Fruit fly (Drosophila melanogaster) whole organism, embryonic: ENCODE measurements around the gene Dbp73D.

ENCODE experiments used
- Bdp1 ChIP-seq: fragments of 200-800 bp; sonication (Bioruptor generic); optimal IDR thresholded peaks from 3 replicates; lab custom pipeline; 2016; ENCODE audit warnings: missing biosample characterization, missing genetic modification characterization
- CG10147 ChIP-seq: fragments of 200-800 bp; sonication (Bioruptor generic); optimal IDR thresholded peaks from 2 replicates; lab custom pipeline; 2019; ENCODE audit warnings: missing biosample characterization, mild to moderate bottlenecking, missing genetic modification characterization, moderate library complexity
- CG12155 ChIP-seq: fragments of 200-800 bp; sonication (Bioruptor generic); optimal IDR thresholded peaks from 3 replicates; lab custom pipeline; 2016; ENCODE audit warnings: missing biosample characterization, missing genetic modification characterization
- CG13287 ChIP-seq: fragments of 200-800 bp; sonication (Bioruptor generic); IDR thresholded peaks from 2 replicates; pipeline ENCODE4 v1.3.6; 2022; ENCODE audit warnings: missing biosample characterization, missing genetic modification characterization; ENCODE audit not compliant: partially characterized antibody
- CG15514 ChIP-seq: fragments of 200-800 bp; sonication (Bioruptor generic); optimal IDR thresholded peaks from 3 replicates; lab custom pipeline; 2017; ENCODE audit warnings: missing biosample characterization, missing genetic modification characterization, mild to moderate bottlenecking, moderate library complexity, missing genetic modification reagents
- CG16779 ChIP-seq: fragments of 200-800 bp; sonication (Bioruptor generic); IDR thresholded peaks from 2 replicates; pipeline ENCODE4 v1.3.6; 2022; ENCODE audit warnings: missing biosample characterization, missing genetic modification characterization
- CG17186 ChIP-seq: fragments of 200-800 bp; sonication (Bioruptor generic); optimal IDR thresholded peaks from 3 replicates; lab custom pipeline; 2017; ENCODE audit warnings: missing biosample characterization, missing genetic modification reagents, missing genetic modification characterization
- CG18262 ChIP-seq: fragments of 200-800 bp; optimal IDR thresholded peaks from 3 replicates; lab custom pipeline; 2019; ENCODE audit warnings: missing biosample characterization, mild to moderate bottlenecking, missing genetic modification characterization, moderate library complexity
- CG18476 ChIP-seq: fragments of 200-800 bp; sonication (Bioruptor generic); optimal IDR thresholded peaks from 2 replicates; lab custom pipeline; 2016; ENCODE audit warnings: missing biosample characterization, mild to moderate bottlenecking, missing genetic modification characterization
- CG18764 ChIP-seq: fragments of 200-800 bp; sonication (Bioruptor generic); optimal IDR thresholded peaks from 3 replicates; lab custom pipeline; 2016; ENCODE audit warnings: missing biosample characterization, missing genetic modification characterization
- CG5953 ChIP-seq: fragments of 200-800 bp; sonication (Bioruptor generic); IDR thresholded peaks from 2 replicates; pipeline ENCODE4 v1.3.6; 2022; ENCODE audit warnings: missing biosample characterization, missing genetic modification characterization
- CG9437 ChIP-seq: fragments of 200-800 bp; sonication (Bioruptor generic); optimal IDR thresholded peaks from 2 replicates; lab custom pipeline; 2018; ENCODE audit warnings: missing biosample characterization, mild to moderate bottlenecking, missing genetic modification characterization
- CTCF ChIP-seq: fragments of 200-800 bp; sonication (Bioruptor generic); optimal IDR thresholded peaks from 2 replicates; lab custom pipeline; 2017; ENCODE audit warnings: missing biosample characterization, mild to moderate bottlenecking, missing genetic modification characterization, moderate library complexity
- D ChIP-seq, 2 experiments: fragments of 200-800 bp in 1 of 2; fragments of >200 bp in 1 of 2; sonication (Bioruptor generic) in 1 of 2; optimal IDR thresholded peaks; 2 replicates in 1 of 2; 3 replicates in 1 of 2; lab custom pipeline; 2017; ENCODE audit warnings: mild to moderate bottlenecking in 1 of 2, missing biosample characterization in 1 of 2, missing genetic modification characterization in 1 of 2, missing genetic modification reagents in 1 of 2
- Dfd ChIP-seq, 2 experiments: fragments of >200 bp; optimal IDR thresholded peaks; 2 replicates each; lab custom pipeline; 2017; ENCODE audit warnings: missing biosample characterization in 2 of 2, missing genetic modification characterization in 2 of 2
- Dip2 ChIP-seq: fragments of 200-800 bp; sonication (Bioruptor generic); IDR thresholded peaks from 2 replicates; pipeline ENCODE4 v1.3.6; 2022; ENCODE audit warnings: missing biosample characterization, missing genetic modification characterization
- Dp ChIP-seq: fragments of 200-800 bp; sonication (Bioruptor generic); optimal IDR thresholded peaks from 2 replicates; lab custom pipeline; 2018; ENCODE audit warnings: missing biosample characterization, mild to moderate bottlenecking, missing genetic modification characterization, moderate library complexity
- GATAe ChIP-seq: fragments of 200-800 bp; sonication (Bioruptor generic); conservative IDR thresholded peaks from 2 replicates; pipeline ENCODE4 v1.3.6; 2022; ENCODE audit warnings: missing biosample characterization, missing genetic modification characterization
- Jarid2 ChIP-seq: fragments of 200-800 bp; sonication (Bioruptor generic); optimal IDR thresholded peaks from 3 replicates; lab custom pipeline; 2017; ENCODE audit warnings: mild to moderate bottlenecking, missing biosample characterization, missing genetic modification reagents, missing genetic modification characterization
- NC2α ChIP-seq: fragments of 200-800 bp; sonication (Bioruptor generic); optimal IDR thresholded peaks from 2 replicates; lab custom pipeline; 2016; ENCODE audit warnings: missing biosample characterization, missing genetic modification characterization
- Optix ChIP-seq: fragments of 200-800 bp; sonication (Bioruptor generic); IDR thresholded peaks from 3 replicates; pipeline ENCODE4 v1.3.6; 2022; ENCODE audit warnings: missing biosample characterization, missing genetic modification characterization
- Pdp1 ChIP-seq, 2 experiments: fragments of 200-800 bp; sonication (Bioruptor generic); optimal IDR thresholded peaks; 3 replicates each; lab custom pipeline; 2016; ENCODE audit warnings: missing biosample characterization in 2 of 2, missing genetic modification characterization in 2 of 2, mild to moderate bottlenecking in 1 of 2, moderate library complexity in 1 of 2
- Sox100B ChIP-seq: fragments of 200-800 bp; sonication (Bioruptor generic); optimal IDR thresholded peaks from 3 replicates; lab custom pipeline; 2018; ENCODE audit warnings: missing biosample characterization, mild to moderate bottlenecking, missing genetic modification characterization
- Vsx1 ChIP-seq: fragments of 200-800 bp; sonication (Bioruptor generic); optimal IDR thresholded peaks from 2 replicates; lab custom pipeline; 2017; ENCODE audit warnings: missing biosample characterization, mild to moderate bottlenecking, missing genetic modification characterization, missing genetic modification reagents
- Xbp1 ChIP-seq: fragments of 200-800 bp; sonication (Bioruptor generic); optimal IDR thresholded peaks from 3 replicates; lab custom pipeline; 2016; ENCODE audit warnings: missing biosample characterization, mild to moderate bottlenecking, missing genetic modification characterization
- abd-A ChIP-seq: fragments of 200-800 bp; sonication (Bioruptor generic); optimal IDR thresholded peaks from 3 replicates; lab custom pipeline; 2019; ENCODE audit warnings: missing biosample characterization, mild to moderate bottlenecking, missing genetic modification characterization, moderate library complexity
- bbx ChIP-seq: fragments of 200-800 bp; sonication (Bioruptor generic); IDR thresholded peaks from 2 replicates; pipeline ENCODE4 v1.3.6; 2022; ENCODE audit warnings: missing biosample characterization, missing genetic modification characterization; ENCODE audit not compliant: partially characterized antibody
- bigmax ChIP-seq: fragments of 200-800 bp; sonication (Bioruptor generic); optimal IDR thresholded peaks from 2 replicates; lab custom pipeline; 2018; ENCODE audit warnings: missing biosample characterization, mild to moderate bottlenecking, missing genetic modification characterization
- cas ChIP-seq: fragments of 200-800 bp; sonication (Bioruptor generic); IDR thresholded peaks from 2 replicates; pipeline ENCODE4 v1.3.6; 2022; ENCODE audit warnings: missing biosample characterization, missing genetic modification characterization
- crc ChIP-seq: fragments of 200-800 bp; sonication (Bioruptor generic); optimal IDR thresholded peaks from 2 replicates; lab custom pipeline; 2016; ENCODE audit warnings: missing biosample characterization, missing genetic modification characterization
- crol ChIP-seq: fragments of 200-800 bp; sonication (Bioruptor generic); IDR thresholded peaks from 2 replicates; pipeline ENCODE4 v1.3.6; 2022; ENCODE audit warnings: missing biosample characterization, missing genetic modification characterization
- crp ChIP-seq, 2 experiments: fragments of 200-800 bp; sonication (Bioruptor generic); optimal IDR thresholded peaks; 2 replicates in 1 of 2; 3 replicates in 1 of 2; lab custom pipeline; 2017; ENCODE audit warnings: missing biosample characterization in 2 of 2, missing genetic modification characterization in 2 of 2, mild to moderate bottlenecking in 1 of 2, moderate library complexity in 1 of 2
- eyg ChIP-seq: fragments of 200-800 bp; sonication (Bioruptor generic); optimal IDR thresholded peaks from 3 replicates; lab custom pipeline; 2016; ENCODE audit warnings: missing biosample characterization, missing genetic modification characterization
- fu2 ChIP-seq: fragments of 200-800 bp; sonication (Bioruptor generic); optimal IDR thresholded peaks from 2 replicates; lab custom pipeline; 2016; ENCODE audit warnings: missing biosample characterization, missing genetic modification characterization
- gro ChIP-seq: fragments of 200-800 bp; sonication (Bioruptor generic); optimal IDR thresholded peaks from 2 replicates; lab custom pipeline; 2016; ENCODE audit warnings: missing biosample characterization, missing genetic modification characterization
- h ChIP-seq: fragments of >200 bp; optimal IDR thresholded peaks from 2 replicates; lab custom pipeline; 2017
- her ChIP-seq: fragments of 200-800 bp; sonication (Bioruptor generic); optimal IDR thresholded peaks from 2 replicates; lab custom pipeline; 2016; ENCODE audit warnings: missing biosample characterization, missing genetic modification characterization
- hkb ChIP-seq, 2 experiments: fragments of 200-800 bp in 1 of 2; fragments of >200 bp in 1 of 2; sonication (Bioruptor generic) in 1 of 2; IDR thresholded peaks in 1 of 2; optimal IDR thresholded peaks in 1 of 2; 2 replicates each; pipeline versions ENCODE4 v1.3.6 to Lab custom; 2017 to 2022; ENCODE audit warnings: missing biosample characterization in 1 of 2, missing genetic modification characterization in 1 of 2
- ind ChIP-seq: fragments of 200-800 bp; sonication (Bioruptor generic); optimal IDR thresholded peaks from 3 replicates; lab custom pipeline; 2016; ENCODE audit warnings: missing biosample characterization, missing genetic modification characterization
- knrl ChIP-seq: fragments of 200-800 bp; sonication (Bioruptor generic); IDR thresholded peaks from 3 replicates; pipeline ENCODE4 v1.3.6; 2022; ENCODE audit warnings: missing biosample characterization, missing genetic modification characterization; ENCODE audit not compliant: partially characterized antibody
- lbe ChIP-seq: fragments of 200-800 bp; sonication (Bioruptor generic); optimal IDR thresholded peaks from 2 replicates; lab custom pipeline; 2016; ENCODE audit warnings: missing biosample characterization, mild to moderate bottlenecking, missing genetic modification characterization
- lov ChIP-seq, 2 experiments: fragments of 200-800 bp in 1 of 2; fragments of >200 bp in 1 of 2; sonication (Bioruptor generic) in 1 of 2; IDR thresholded peaks in 1 of 2; optimal IDR thresholded peaks in 1 of 2; 2 replicates in 1 of 2; 3 replicates in 1 of 2; pipeline versions ENCODE4 v1.3.6 to Lab custom; 2017 to 2022; ENCODE audit warnings: missing biosample characterization in 1 of 2, missing genetic modification characterization in 1 of 2
- mld ChIP-seq: fragments of 200-800 bp; sonication (Bioruptor generic); IDR thresholded peaks from 3 replicates; pipeline ENCODE4 v1.3.6; 2022; ENCODE audit warnings: missing biosample characterization, missing genetic modification characterization; ENCODE audit not compliant: partially characterized antibody
- pum ChIP-seq: fragments of 200-800 bp; sonication (Bioruptor generic); optimal IDR thresholded peaks from 2 replicates; lab custom pipeline; 2016; ENCODE audit warnings: missing biosample characterization, missing genetic modification characterization
- sima ChIP-seq: fragments of 200-800 bp; sonication (Bioruptor generic); optimal IDR thresholded peaks from 2 replicates; lab custom pipeline; 2016; ENCODE audit warnings: missing biosample characterization, missing genetic modification characterization
- slbo ChIP-seq: fragments of 200-800 bp; sonication (Bioruptor generic); IDR thresholded peaks from 2 replicates; pipeline ENCODE4 v1.3.6; 2022; ENCODE audit warnings: missing biosample characterization, missing genetic modification characterization
- stwl ChIP-seq: fragments of 200-800 bp; sonication (Bioruptor generic); optimal IDR thresholded peaks from 3 replicates; lab custom pipeline; 2018; ENCODE audit warnings: missing biosample characterization, mild to moderate bottlenecking, missing genetic modification characterization, moderate library complexity
- trem ChIP-seq: fragments of 200-800 bp; optimal IDR thresholded peaks from 3 replicates; lab custom pipeline; 2019; ENCODE audit warnings: missing biosample characterization, mild to moderate bottlenecking, missing genetic modification characterization, moderate library complexity
- ttk ChIP-seq: fragments of 200-800 bp; sonication (Bioruptor generic); IDR thresholded peaks from 2 replicates; pipeline ENCODE4 v2.1.2; 2022; ENCODE audit warnings: missing biosample characterization, missing genetic modification characterization

Gene Dbp73D

dm6 chr3L:16708738-16709350 lies 21.8 kb downstream of the Dbp73D start (continued):
- TF ChIP-seq CG13287 (GFP tag; lab: Robert Waterston, UW) (no peak), bigmax (GFP tag; lab: Kevin White, UChicago) (no peak), pum (GFP tag; lab: Kevin White, UChicago) (no peak), CG17186 (GFP tag; lab: Kevin White, UChicago) (no peak), abd-A (no peak), slbo (GFP tag; lab: Robert Waterston, UW) (no peak), mld (GFP tag; lab: Robert Waterston, UW) (no peak), Dfd (GFP tag; optimal IDR thresholded peaks at IDR 0.05; lab: Kevin White, UChicago) (no peak), CG12155 (no peak), CG18764 (GFP tag; lab: Kevin White, UChicago) (no peak), crc (no peak), trem (tag; lab: Kevin White, UChicago) (no peak), gro (GFP tag; lab: Kevin White, UChicago) (no peak), GATAe (no peak), Xbp1 (GFP tag; lab: Kevin White, UChicago) (no peak), CG9437 (GFP tag; lab: Kevin White, UChicago) (no peak), Pdp1 (GFP tag; optimal IDR thresholded peaks at IDR 0.05; lab: Kevin White, UChicago) (peak in 1 of 2 experiments; percentile 4), ind (GFP tag; lab: Kevin White, UChicago) (no peak), ttk (GFP tag; lab: Robert Waterston, UW) (no peak), CTCF (GFP tag; lab: Kevin White, UChicago) (no peak), D (optimal IDR thresholded peaks at IDR 0.05; lab: Kevin White, UChicago) (no peak), D (GFP tag; optimal IDR thresholded peaks at IDR 0.05; lab: Kevin White, UChicago) (no peak), lbe (GFP tag; lab: Kevin White, UChicago) (no peak), h (lab: Kevin White, UChicago) (no peak), her (GFP tag; lab: Kevin White, UChicago) (no peak), Sox100B (GFP tag; lab: Kevin White, UChicago) (no peak), CG18262 (tag; lab: Kevin White, UChicago) (no peak), CG16779 (no peak), Bdp1 (no peak), bbx (no peak), hkb (optimal IDR thresholded peaks at IDR 0.05; lab: Kevin White, UChicago) (no peak), hkb (GFP tag; IDR thresholded peaks at IDR 0.05; lab: Robert Waterston, UW) (0 out of 2 replicates have a peak, but pooled peaks have one; percentile 20), Optix (GFP tag; lab: Robert Waterston, UW) (0 out of 3 replicates have a peak, but pooled peaks have one; percentile 20), lov (optimal IDR thresholded peaks at IDR 0.05; lab: Kevin White, UChicago) (no peak), lov (GFP tag; IDR thresholded peaks at IDR 0.05; lab: Robert Waterston, UW) (no peak), stwl (tag; lab: Kevin White, UChicago) (no peak), eyg (no peak), sima (GFP tag; lab: Kevin White, UChicago) (no peak), Dip2 (GFP tag; lab: Robert Waterston, UW) (no peak), Jarid2 (GFP tag; lab: Kevin White, UChicago) (no peak), CG18476 (no peak), knrl (GFP tag; lab: Robert Waterston, UW) (no peak), CG10147 (GFP tag; lab: Kevin White, UChicago) (no peak), CG5953 (GFP tag; lab: Robert Waterston, UW) (no peak), Vsx1 (GFP tag; lab: Kevin White, UChicago) (no peak), Dp (no peak), cas (GFP tag; lab: Robert Waterston, UW) (no peak), crol (GFP tag; lab: Robert Waterston, UW) (peak; percentile 56; the same call in 1 of the 2 replicates), fu2 (no peak), crp (GFP tag; optimal IDR thresholded peaks at IDR 0.05; lab: Kevin White, UChicago) (no peak), NC2α (GFP tag; lab: Kevin White, UChicago) (no peak), CG15514 (GFP tag; lab: Kevin White, UChicago) (peak; percentile 10)
